Worm (Caenorhabditis elegans): Measurements from ENCODE around the gene lin-32.

ce11 chrX:2219006-2219405 lies 10.9 kb downstream of the lin-32 start:
- TF ChIP-seq dmd-4 (tag; optimal IDR thresholded peaks at IDR 0.05) (no peak), sem-4 (tag; optimal IDR thresholded peaks at IDR 0.05) (no peak), nhr-12 (tag; optimal IDR thresholded peaks at IDR 0.05) (no peak), peb-1 (tag; optimal IDR thresholded peaks at IDR 0.05) (peak; percentile 89)

Measured in whole organism, L2 larva.